Worm (Caenorhabditis elegans) whole organism, young adult: ENCODE measurements around the gene egl-8.

Experiments
- B0019.2 ChIP-seq: fragments of 200-800 bp; sonication (Bioruptor generic); conservative IDR thresholded peaks from 2 replicates; pipeline ENCODE4 v1.3.6; 2022; ENCODE audit warnings: missing genetic modification reagents, missing genetic modification characterization, missing compliant biosample characterization
- F22D6.2 ChIP-seq: sonication (generic microtip); optimal IDR thresholded peaks from 2 replicates; lab custom pipeline; 2016; ENCODE audit warnings: mild to moderate bottlenecking, missing genetic modification characterization, missing compliant biosample characterization
- F39B2.1 ChIP-seq: fragments of 200-800 bp; sonication (Bioruptor generic); IDR thresholded peaks from 2 replicates; pipeline ENCODE4 v1.3.6; 2022; ENCODE audit warnings: missing genetic modification reagents, missing genetic modification characterization, missing compliant biosample characterization
- Y53G8AR.9 ChIP-seq: fragments of 200-800 bp; sonication (Bioruptor generic); conservative IDR thresholded peaks from 2 replicates; pipeline ENCODE4 v1.3.6; 2022; ENCODE audit warnings: missing genetic modification reagents, missing genetic modification characterization, missing compliant biosample characterization
- akir-1 ChIP-seq: fragments of 200-800 bp; sonication (Bioruptor generic); optimal IDR thresholded peaks from 2 replicates; lab custom pipeline; 2018; ENCODE audit warnings: mild to moderate bottlenecking, missing genetic modification characterization, moderate library complexity, missing compliant biosample characterization
- attf-5 ChIP-seq: fragments of 200-800 bp; sonication (Bioruptor generic); optimal IDR thresholded peaks from 2 replicates; lab custom pipeline; 2018; ENCODE audit warnings: mild to moderate bottlenecking, missing genetic modification characterization, missing compliant biosample characterization
- ceh-40 ChIP-seq: fragments of 200-800 bp; sonication (Bioruptor generic); IDR thresholded peaks from 2 replicates; pipeline ENCODE4 v1.3.6; 2022; ENCODE audit warnings: missing genetic modification characterization, missing compliant biosample characterization
- lag-1 ChIP-seq: fragments of 200-800 bp; sonication (Bioruptor generic); IDR thresholded peaks from 2 replicates; pipeline ENCODE4 v1.3.6; 2022; ENCODE audit warnings: missing genetic modification reagents, missing genetic modification characterization, missing compliant biosample characterization
- lin-54 ChIP-seq: fragments of 200-800 bp; sonication (Bioruptor generic); optimal IDR thresholded peaks from 2 replicates; lab custom pipeline; 2018; ENCODE audit warnings: mild to moderate bottlenecking, missing genetic modification characterization, missing compliant biosample characterization
- madf-3 ChIP-seq: fragments of 200-800 bp; sonication (Bioruptor generic); IDR thresholded peaks from 2 replicates; pipeline ENCODE4 v1.3.6; 2022; ENCODE audit warnings: missing genetic modification reagents, missing genetic modification characterization, missing compliant biosample characterization
- mes-4 ChIP-seq: sonication (generic microtip); optimal IDR thresholded peaks from 2 replicates; lab custom pipeline; 2016; ENCODE audit warnings: missing genotype, missing genetic modification characterization, missing compliant biosample characterization
- nfyb-1 ChIP-seq: fragments of 200-800 bp; sonication (Bioruptor generic); IDR thresholded peaks from 2 replicates; pipeline ENCODE4 v1.3.6; 2022; ENCODE audit warnings: missing genetic modification reagents, missing genetic modification characterization, missing compliant biosample characterization
- nhr-80 ChIP-seq: sonication (generic microtip); optimal IDR thresholded peaks from 2 replicates; lab custom pipeline; 2016; ENCODE audit warnings: missing genetic modification characterization, missing compliant biosample characterization
- snpc-3.4 ChIP-seq: sonication (generic microtip); optimal IDR thresholded peaks from 2 replicates; lab custom pipeline; 2017; ENCODE audit warnings: missing genetic modification characterization, mild to moderate bottlenecking, missing compliant biosample characterization, antibody characterized with exemption, moderate library complexity, missing genotype, missing genetic modification reagents
- ztf-25 ChIP-seq: fragments of 200-800 bp; sonication (Bioruptor generic); IDR thresholded peaks from 2 replicates; pipeline ENCODE4 v1.3.6; 2022; ENCODE audit warnings: missing genetic modification reagents, missing genetic modification characterization, missing compliant biosample characterization
- ztf-28 ChIP-seq: fragments of 200-800 bp; sonication (Bioruptor generic); IDR thresholded peaks from 2 replicates; pipeline ENCODE4 v1.3.6; 2022; ENCODE audit warnings: missing genetic modification reagents, missing genetic modification characterization, missing compliant biosample characterization
- ztf-3 ChIP-seq: fragments of 200-800 bp; sonication (Bioruptor generic); optimal IDR thresholded peaks from 2 replicates; lab custom pipeline; 2018; ENCODE audit warnings: mild to moderate bottlenecking, missing genetic modification characterization, missing compliant biosample characterization
- ztf-6 ChIP-seq: fragments of 200-800 bp; sonication (Bioruptor generic); IDR thresholded peaks from 2 replicates; pipeline ENCODE4 v1.3.6; 2022; ENCODE audit warnings: missing genetic modification reagents, missing genetic modification characterization, missing compliant biosample characterization

Gene egl-8

ce11 chrV:83732-84131 is 63.1 kb downstream of the egl-8 start, which contains the start of gene daam-1:
Gene daam-1, minus strand, starts transcription at chrV:83832.
- TF ChIP-seq lin-54 (no peak), lag-1 (no peak), ztf-25 (no peak), F22D6.2 (tag; lab: Kevin White, UChicago) (no peak), B0019.2 (no peak), F39B2.1 (no peak), snpc-3.4 (tag; lab: Kevin White, UChicago) (no peak), ztf-3 (GFP tag; lab: Kevin White, UChicago) (no peak), ceh-40 (GFP tag; lab: Robert Waterston, UW) (no peak), attf-5 (GFP tag; lab: Kevin White, UChicago) (no peak), ztf-28 (GFP tag; lab: Robert Waterston, UW) (no peak), nhr-80 (tag; lab: Kevin White, UChicago) (no peak), Y53G8AR.9 (no peak), akir-1 (no peak), madf-3 (GFP tag; lab: Robert Waterston, UW) (no peak), nfyb-1 (no peak), ztf-6 (no peak), mes-4 (tag; lab: Kevin White, UChicago) (no peak)
